Fruit fly (Drosophila melanogaster) whole organism, wandering third instar larva: ENCODE results near the gene Uqcc1.

ENCODE experiments used
- Abd-B ChIP-seq: fragments of >200 bp; optimal IDR thresholded peaks from 2 replicates; lab custom pipeline; 2017; ENCODE audit warnings: missing biosample characterization, missing genetic modification characterization
- CG32264 ChIP-seq: fragments of 200-800 bp; sonication (Bioruptor generic); optimal IDR thresholded peaks from 2 replicates; lab custom pipeline; 2016; ENCODE audit warnings: missing biosample characterization, missing genetic modification characterization
- CG9705 ChIP-seq: fragments of 200-800 bp; sonication (Bioruptor generic); optimal IDR thresholded peaks from 2 replicates; lab custom pipeline; 2018; ENCODE audit warnings: missing biosample characterization, mild to moderate bottlenecking, missing genetic modification characterization
- CrebA ChIP-seq: fragments of 200-800 bp; sonication (Bioruptor generic); optimal IDR thresholded peaks from 2 replicates; lab custom pipeline; 2016; ENCODE audit warnings: missing biosample characterization, mild to moderate bottlenecking, missing genetic modification characterization, borderline replicate concordance
- Dif ChIP-seq: fragments of 200-275, 200-300 bp; sonication (Bioruptor generic); optimal IDR thresholded peaks from 2 replicates; lab custom pipeline; 2018; ENCODE audit warnings: missing biosample characterization, missing genetic modification characterization; ENCODE audit not compliant: partially characterized antibody
- HLH106 ChIP-seq: fragments of 200-800 bp; optimal IDR thresholded peaks from 3 replicates; lab custom pipeline; 2019; ENCODE audit warnings: missing biosample characterization, mild to moderate bottlenecking, missing genetic modification characterization, moderate library complexity
- Hnf4 ChIP-seq: fragments of 200-800 bp; sonication (Bioruptor generic); optimal IDR thresholded peaks from 2 replicates; lab custom pipeline; 2016; ENCODE audit warnings: missing biosample characterization, mild to moderate bottlenecking, missing genetic modification characterization
- Hr78 ChIP-seq: fragments of >200 bp; optimal IDR thresholded peaks from 2 replicates; lab custom pipeline; 2017; ENCODE audit warnings: missing biosample characterization, missing genetic modification characterization
- Hr83 ChIP-seq: fragments of 200-300 bp; sonication (Bioruptor generic); optimal IDR thresholded peaks from 2 replicates; lab custom pipeline; 2016; ENCODE audit warnings: missing biosample characterization, mild to moderate bottlenecking, missing genetic modification characterization, moderate library complexity; ENCODE audit not compliant: poor library complexity, severe bottlenecking
- Jra ChIP-seq: sonication (Bioruptor generic); optimal IDR thresholded peaks from 2 replicates; lab custom pipeline; 2016; ENCODE audit warnings: missing biosample characterization, missing genetic modification characterization
- Myc ChIP-seq: fragments of >200 bp; optimal IDR thresholded peaks from 2 replicates; lab custom pipeline; 2017
- N ChIP-seq: fragments of >200 bp; optimal IDR thresholded peaks from 2 replicates; lab custom pipeline; 2018; ENCODE audit warnings: missing biosample characterization, missing external identifiers, missing genetic modification characterization
- OdsH ChIP-seq: fragments of 200-800 bp; sonication (Bioruptor generic); optimal IDR thresholded peaks from 2 replicates; lab custom pipeline; 2016; ENCODE audit warnings: missing biosample characterization, mild to moderate bottlenecking, missing genetic modification characterization
- Rel ChIP-seq, 2 experiments: fragments of 200-800 bp; sonication (Bioruptor generic) in 1 of 2; optimal IDR thresholded peaks; 2 replicates in 1 of 2; 3 replicates in 1 of 2; lab custom pipeline; 2016 to 2019; ENCODE audit warnings: mild to moderate bottlenecking in 2 of 2, missing biosample characterization in 2 of 2, missing genetic modification characterization in 2 of 2, moderate library complexity in 1 of 2
- Sp1 ChIP-seq: fragments of 200-800 bp; sonication (Bioruptor generic); optimal IDR thresholded peaks from 3 replicates; lab custom pipeline; 2019; ENCODE audit warnings: missing biosample characterization, mild to moderate bottlenecking, missing genetic modification characterization, moderate library complexity
- Vsx2 ChIP-seq: fragments of 200-300, 225-300 bp; sonication (Bioruptor generic); optimal IDR thresholded peaks from 2 replicates; lab custom pipeline; 2018; ENCODE audit warnings: missing biosample characterization, missing genetic modification characterization; ENCODE audit not compliant: partially characterized antibody
- br ChIP-seq: fragments of 200-800 bp; sonication (Bioruptor generic); optimal IDR thresholded peaks from 2 replicates; lab custom pipeline; 2016; ENCODE audit warnings: missing biosample characterization, missing genetic modification characterization
- brk ChIP-seq: fragments of 200-800 bp; sonication (Bioruptor generic); optimal IDR thresholded peaks from 2 replicates; lab custom pipeline; 2016; ENCODE audit warnings: missing biosample characterization, mild to moderate bottlenecking, missing genetic modification characterization
- dl ChIP-seq, 2 experiments: fragments of 175-275, 200-275 bp in 1 of 2; fragments of 200-275 bp in 1 of 2; sonication (Bioruptor generic); optimal IDR thresholded peaks; lab custom pipeline; 2018; ENCODE audit warnings: mild to moderate bottlenecking in 2 of 2, missing biosample characterization in 2 of 2, missing genetic modification characterization in 2 of 2, moderate library complexity in 2 of 2; ENCODE audit not compliant: partially characterized antibody in 2 of 2, insufficient read depth in 1 of 2
- dmrt93B ChIP-seq: fragments of 200-800 bp; sonication (Bioruptor generic); optimal IDR thresholded peaks from 2 replicates; lab custom pipeline; 2018; ENCODE audit warnings: missing biosample characterization, mild to moderate bottlenecking, missing genetic modification characterization
- dsf ChIP-seq: sonication (Bioruptor generic); optimal IDR thresholded peaks from 2 replicates; lab custom pipeline; 2016; ENCODE audit warnings: missing biosample characterization, missing genetic modification characterization, borderline replicate concordance
- ey ChIP-seq: fragments of 200-800 bp; sonication (Bioruptor generic); optimal IDR thresholded peaks from 2 replicates; lab custom pipeline; 2016; ENCODE audit warnings: missing biosample characterization, missing genetic modification characterization
- foxo ChIP-seq, 2 experiments: fragments of 200-800 bp; sonication (Bioruptor generic); optimal IDR thresholded peaks; 2 replicates in 1 of 2; 3 replicates in 1 of 2; lab custom pipeline; 2016 to 2017; ENCODE audit warnings: missing biosample characterization in 2 of 2, missing genetic modification characterization in 2 of 2
- fru ChIP-seq: fragments of 200-800 bp; sonication (Bioruptor generic); optimal IDR thresholded peaks from 3 replicates; lab custom pipeline; 2016; ENCODE audit warnings: missing biosample characterization, mild to moderate bottlenecking, missing genetic modification characterization
- h ChIP-seq: fragments of 200-800 bp; sonication (Bioruptor generic); optimal IDR thresholded peaks from 3 replicates; lab custom pipeline; 2016; ENCODE audit warnings: missing biosample characterization, mild to moderate bottlenecking, missing genetic modification characterization
- jim ChIP-seq: fragments of 175-275, 200-325 bp; sonication (Bioruptor generic); optimal IDR thresholded peaks from 2 replicates; lab custom pipeline; 2016; ENCODE audit warnings: missing biosample characterization, mild to moderate bottlenecking, missing genetic modification characterization
- lola ChIP-seq: fragments of >200 bp; optimal IDR thresholded peaks from 2 replicates; lab custom pipeline; 2017; ENCODE audit warnings: missing biosample characterization, missing genetic modification characterization
- pan ChIP-seq: fragments of >200 bp; optimal IDR thresholded peaks from 2 replicates; lab custom pipeline; 2017
- psq ChIP-seq: fragments of 200-800 bp; sonication (Bioruptor generic); optimal IDR thresholded peaks from 3 replicates; lab custom pipeline; 2017; ENCODE audit warnings: missing biosample characterization, mild to moderate bottlenecking, missing genetic modification characterization, moderate library complexity
- rgr ChIP-seq: fragments of 200-800 bp; sonication (Bioruptor generic); optimal IDR thresholded peaks from 3 replicates; lab custom pipeline; 2016; ENCODE audit warnings: missing biosample characterization, mild to moderate bottlenecking, missing genetic modification characterization
- sage ChIP-seq: fragments of 200-800 bp; sonication (Bioruptor generic); optimal IDR thresholded peaks from 2 replicates; lab custom pipeline; 2016; ENCODE audit warnings: missing biosample characterization, mild to moderate bottlenecking, missing genetic modification characterization
- sv ChIP-seq: fragments of 200-800 bp; sonication (Bioruptor generic); optimal IDR thresholded peaks from 3 replicates; lab custom pipeline; 2016; ENCODE audit warnings: missing biosample characterization, missing genetic modification characterization
- tai ChIP-seq: sonication (Bioruptor generic); optimal IDR thresholded peaks from 2 replicates; lab custom pipeline; 2016; ENCODE audit warnings: missing biosample characterization, missing genetic modification characterization
- woc ChIP-seq: sonication (Bioruptor generic); optimal IDR thresholded peaks from 2 replicates; lab custom pipeline; 2016; ENCODE audit warnings: missing biosample characterization, mild to moderate bottlenecking, missing genetic modification characterization

The Uqcc1 gene

dm6 chr3L:6976601-6977140 is 18.8 kb upstream of the Uqcc1 start:
- no peak for TF ChIP-seq sv
- TF ChIP-seq dsf (GFP tag; lab: Kevin White, UChicago), result no peak
- no peak for TF ChIP-seq Rel (GFP tag; optimal IDR thresholded peaks at IDR 0.05; lab: Kevin White, UChicago)
- peak; percentile 45 for TF ChIP-seq Rel (tag; optimal IDR thresholded peaks at IDR 0.05; lab: Kevin White, UChicago)

- no peak for TF ChIP-seq Hnf4 (GFP tag; lab: Kevin White, UChicago)
- no peak for TF ChIP-seq CG9705 (GFP tag; lab: Kevin White, UChicago)
- TF ChIP-seq Sp1 (GFP tag; lab: Kevin White, UChicago), result no peak
- TF ChIP-seq sage, result no peak
- TF ChIP-seq OdsH (GFP tag; lab: Kevin White, UChicago), result no peak
- no peak for TF ChIP-seq psq (GFP tag; lab: Kevin White, UChicago)
- TF ChIP-seq CG32264, result no peak
- TF ChIP-seq Myc, result no peak
- TF ChIP-seq rgr (GFP tag; lab: Kevin White, UChicago), result no peak
- no peak for TF ChIP-seq sv
- TF ChIP-seq h (GFP tag; lab: Kevin White, UChicago), result no peak
- TF ChIP-seq pan (lab: Kevin White, UChicago), result no peak
- TF ChIP-seq Abd-B, result no peak
- TF ChIP-seq dsf (GFP tag; lab: Kevin White, UChicago), result no peak
- no peak for TF ChIP-seq brk
- no peak for TF ChIP-seq tai
- no peak for TF ChIP-seq jim
Observed at dm6 chr3L:6975875-6976274, 18.0 kb upstream of the Uqcc1 start.

- TF ChIP-seq woc (GFP tag; lab: Kevin White, UChicago) (no peak), sv (no peak), CG9705 (GFP tag; lab: Kevin White, UChicago) (no peak), Hr83 (GFP tag; lab: Kevin White, UChicago) (no peak), psq (GFP tag; lab: Kevin White, UChicago) (no peak), Hnf4 (GFP tag; lab: Kevin White, UChicago) (no peak), Jra (GFP tag; lab: Kevin White, UChicago) (no peak)
Observed at dm6 chr3L:6972367-6972766, 14.5 kb upstream of the Uqcc1 start, which contains the start of gene CG10063. TSS of gene CG10063 (minus strand) at chr3L:6972467.

dm6 chr3L:6971298-6971697 is 13.4 kb upstream of the Uqcc1 start:
- TF ChIP-seq jim, result no peak
- no peak for TF ChIP-seq CrebA
- no peak for TF ChIP-seq rgr (GFP tag; lab: Kevin White, UChicago)
- no peak for TF ChIP-seq Abd-B
- TF ChIP-seq Hr78 (GFP tag; lab: Kevin White, UChicago), result no peak
- TF ChIP-seq foxo (GFP tag; optimal IDR thresholded peaks at IDR 0.05; lab: Kevin White, UChicago), result no peak
- TF ChIP-seq br (GFP tag; lab: Kevin White, UChicago), result no peak
- no peak for TF ChIP-seq Jra (GFP tag; lab: Kevin White, UChicago)
- TF ChIP-seq OdsH (GFP tag; lab: Kevin White, UChicago), result no peak
- TF ChIP-seq brk, result no peak

dm6 chr3L:6968961-6969814 is 11.3 kb upstream of the Uqcc1 start, which contains the start of the genes Mis12 and CG9953:
TSS of gene Mis12 (minus strand) at chr3L:6969048.
TSS of gene CG9953 (plus strand) at chr3L:6969658.
- no peak for TF ChIP-seq CrebA
- TF ChIP-seq foxo (GFP tag; optimal IDR thresholded peaks at IDR 0.05; lab: Kevin White, UChicago), result peak in 1 of 2 experiments; percentile 44
- peak; percentile 40 for TF ChIP-seq rgr (GFP tag; lab: Kevin White, UChicago)
- TF ChIP-seq Sp1 (GFP tag; lab: Kevin White, UChicago), result peak; percentile 53
- TF ChIP-seq h (GFP tag; lab: Kevin White, UChicago), result peak; percentile 6
- TF ChIP-seq Hr83 (GFP tag; lab: Kevin White, UChicago), result no peak
- no peak for TF ChIP-seq fru
- TF ChIP-seq brk, result no peak
- TF ChIP-seq pan (lab: Kevin White, UChicago), result no peak
- TF ChIP-seq OdsH (GFP tag; lab: Kevin White, UChicago), result peak; percentile 39
- no peak for TF ChIP-seq Dif
- peak; percentile 40 for TF ChIP-seq HLH106 (tag; lab: Kevin White, UChicago)
- TF ChIP-seq tai, result no peak
- no peak for TF ChIP-seq N (GFP tag; lab: Kevin White, UChicago)
- peak; percentile 22 for TF ChIP-seq ey
- peak; percentile 65 for TF ChIP-seq woc (GFP tag; lab: Kevin White, UChicago)
- no peak for TF ChIP-seq lola (GFP tag; lab: Kevin White, UChicago)
- no peak for TF ChIP-seq dl (GFP tag; optimal IDR thresholded peaks at IDR 0.05; lab: Kevin White, UChicago; ENCODE audit: insufficient read depth in 1 of 2, partially characterized antibody in 2 of 2)
- TF ChIP-seq Jra (GFP tag; lab: Kevin White, UChicago), result no peak
- no peak for TF ChIP-seq Vsx2 (GFP tag; lab: Kevin White, UChicago)
- no peak for TF ChIP-seq Rel (GFP tag; optimal IDR thresholded peaks at IDR 0.05; lab: Kevin White, UChicago)
- no peak for TF ChIP-seq Rel (tag; optimal IDR thresholded peaks at IDR 0.05; lab: Kevin White, UChicago)
- TF ChIP-seq sv, result peak; percentile 15
- TF ChIP-seq Myc, result peak; percentile 96
- no peak for TF ChIP-seq jim
- TF ChIP-seq psq (GFP tag; lab: Kevin White, UChicago), result peak; percentile 74
- TF ChIP-seq dmrt93B (GFP tag; lab: Kevin White, UChicago), result peak; percentile 10
